Worm (Caenorhabditis elegans) whole organism, midembryonic: ENCODE results near the gene ZC155.4.

Experiments used
- T22C8.4 ChIP-seq: fragments of 200-800 bp; sonication (Bioruptor generic); IDR thresholded peaks from 2 replicates; pipeline ENCODE4 v1.3.6; 2022; ENCODE audit warnings: missing genetic modification characterization, missing compliant biosample characterization
- cog-1 ChIP-seq: sonication (generic microtip); optimal IDR thresholded peaks from 2 replicates; lab custom pipeline; 2016; ENCODE audit warnings: missing genetic modification characterization, missing compliant biosample characterization
- flt-1 ChIP-seq: fragments of 200-800 bp; sonication (Bioruptor generic); IDR thresholded peaks from 2 replicates; pipeline ENCODE4 v1.3.6; 2022; ENCODE audit warnings: missing genetic modification characterization, missing compliant biosample characterization
- med-1 ChIP-seq: sonication (generic microtip); optimal IDR thresholded peaks from 2 replicates; lab custom pipeline; 2017; ENCODE audit warnings: missing genetic modification characterization, mild to moderate bottlenecking, missing compliant biosample characterization, antibody characterized with exemption, missing genetic modification reagents; ENCODE audit not compliant: insufficient read depth
- ref-1 ChIP-seq: fragments of 200-800 bp; sonication (Bioruptor generic); conservative IDR thresholded peaks from 2 replicates; pipeline ENCODE4 v1.3.6; 2022; ENCODE audit warnings: missing genetic modification reagents, missing genetic modification characterization, missing compliant biosample characterization
- tab-1 ChIP-seq: fragments of 200-800 bp; sonication (Bioruptor generic); IDR thresholded peaks from 2 replicates; pipeline ENCODE4 v1.3.6; 2022; ENCODE audit warnings: missing genetic modification characterization, missing compliant biosample characterization
- ztf-23 ChIP-seq: fragments of 200-800 bp; sonication (Bioruptor generic); IDR thresholded peaks from 2 replicates; pipeline ENCODE4 v1.3.6; 2022; ENCODE audit warnings: missing genetic modification reagents, missing genetic modification characterization, missing compliant biosample characterization
- ztf-29 ChIP-seq: fragments of 200-800 bp; sonication (Bioruptor generic); IDR thresholded peaks from 2 replicates; pipeline ENCODE4 v1.3.6; 2022; ENCODE audit warnings: missing genetic modification reagents, missing genetic modification characterization, missing compliant biosample characterization

DNA sequence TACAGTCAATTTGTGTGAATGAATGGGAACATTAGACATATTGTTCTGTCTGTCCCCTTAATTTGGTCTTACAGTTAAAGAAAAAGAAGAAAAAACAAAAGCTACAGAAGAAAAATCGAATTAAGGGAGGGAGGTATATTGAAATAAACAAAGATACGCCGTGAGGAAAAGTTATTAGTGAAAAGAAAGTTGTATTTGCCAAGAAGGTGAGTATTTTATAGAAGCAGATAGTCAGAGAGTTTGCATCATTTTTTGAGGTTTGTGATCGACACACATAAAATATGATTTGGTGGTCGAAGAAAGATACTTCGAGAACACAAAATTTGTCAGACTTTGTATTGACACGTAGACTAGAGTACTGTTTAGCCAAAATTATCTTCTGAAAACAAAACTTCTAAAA, 14.9 kb downstream of the ZC155.4 start:
- TF ChIP-seq ref-1 (GFP tag; lab: Robert Waterston, UW) (no peak), ztf-23 (GFP tag; lab: Robert Waterston, UW) (no peak), T22C8.4 (GFP tag; lab: Robert Waterston, UW) (no peak), flt-1 (GFP tag; lab: Robert Waterston, UW) (no peak), med-1 (GFP tag; lab: Kevin White, UChicago) (no peak), cog-1 (tag; lab: Kevin White, UChicago) (no peak), ztf-29 (GFP tag; lab: Robert Waterston, UW) (no peak), tab-1 (no peak)
